Fruit fly (Drosophila melanogaster) whole organism, embryonic: Measurements from ENCODE around the gene Cralbp.
A peak's percentile ranks its signal among the peaks of the same experiment; 100 is the strongest.

Experiments used
- Hr39 ChIP-seq: fragments of >200 bp; optimal IDR thresholded peaks from 2 replicates; lab custom pipeline; 2017
- h ChIP-seq: fragments of >200 bp; optimal IDR thresholded peaks from 2 replicates; lab custom pipeline; 2017
- sc ChIP-seq, 3 experiments: fragments of >200 bp in 2 of 3; fragments of 200-800 bp in 1 of 3; sonication (Bioruptor generic) in 1 of 3; optimal IDR thresholded peaks; 2 replicates in 2 of 3; 3 replicates in 1 of 3; lab custom pipeline; 2017; ENCODE audit warnings: mild to moderate bottlenecking in 1 of 3, missing biosample characterization in 1 of 3, missing genetic modification characterization in 1 of 3, missing genetic modification reagents in 1 of 3
- zfh1 ChIP-seq: fragments of 200-800 bp; sonication (Bioruptor generic); IDR thresholded peaks from 3 replicates; pipeline ENCODE4 v1.3.6; 2022; ENCODE audit warnings: missing biosample characterization, missing genetic modification characterization

dm6 chr3L:5785237-5786062, 1.1 kb downstream of the Cralbp start:
- TF ChIP-seq h (lab: Kevin White, UChicago) (no peak), zfh1 (GFP tag; lab: Robert Waterston, UW) (peak; percentile 20; the same call in 1 of the 3 replicates), sc (optimal IDR thresholded peaks at IDR 0.05; lab: Kevin White, UChicago) (no peak), sc (GFP tag; optimal IDR thresholded peaks at IDR 0.05; lab: Kevin White, UChicago) (no peak), Hr39 (lab: Kevin White, UChicago) (no peak)
